Fruit fly (Drosophila melanogaster): ENCODE results near the gene CG9663.
A peak's percentile ranks its signal among the peaks of the same experiment; 100 is the strongest.

CG9663 gene

dm6 chr2L:3345763-3346482 lies 43.0 kb upstream of the CG9663 start:
- no peak for TF ChIP-seq jim (GFP tag; optimal IDR thresholded peaks at IDR 0.05)
- peak; percentile 75 for TF ChIP-seq Rel (GFP tag; optimal IDR thresholded peaks at IDR 0.05)
- peak; percentile 41 for TF ChIP-seq Rel (tag; optimal IDR thresholded peaks at IDR 0.05)
- TF ChIP-seq Mio (GFP tag; optimal IDR thresholded peaks at IDR 0.05) = peak; percentile 34
- no peak for TF ChIP-seq usp (GFP tag; optimal IDR thresholded peaks at IDR 0.05)
- no peak for TF ChIP-seq N (GFP tag; optimal IDR thresholded peaks at IDR 0.05)
- TF ChIP-seq Vsx2 (GFP tag; optimal IDR thresholded peaks at IDR 0.05; ENCODE audit: partially characterized antibody) = no peak
- peak; percentile 89 for TF ChIP-seq Hnf4 (GFP tag; optimal IDR thresholded peaks at IDR 0.05)
- peak; percentile 93 for TF ChIP-seq fru (GFP tag; optimal IDR thresholded peaks at IDR 0.05)
- peak; percentile 85 for TF ChIP-seq CG32264 (GFP tag; optimal IDR thresholded peaks at IDR 0.05)
- no peak for TF ChIP-seq Dfd (GFP tag; optimal IDR thresholded peaks at IDR 0.05)
- TF ChIP-seq GATAd (GFP tag; optimal IDR thresholded peaks at IDR 0.05) = no peak
- TF ChIP-seq sage (GFP tag; optimal IDR thresholded peaks at IDR 0.05) = peak; percentile 89
- peak; percentile 89 for TF ChIP-seq Jra (GFP tag; optimal IDR thresholded peaks at IDR 0.05)
- no peak for TF ChIP-seq lola (GFP tag; optimal IDR thresholded peaks at IDR 0.05)
- TF ChIP-seq HLH106 (tag; optimal IDR thresholded peaks at IDR 0.05) = peak; percentile 81
- TF ChIP-seq pan (optimal IDR thresholded peaks at IDR 0.05) = no peak
- TF ChIP-seq Abd-B (GFP tag; optimal IDR thresholded peaks at IDR 0.05) = no peak
- TF ChIP-seq Sp1 (GFP tag; optimal IDR thresholded peaks at IDR 0.05) = peak; percentile 75
- peak; percentile 98 for TF ChIP-seq psq (GFP tag; optimal IDR thresholded peaks at IDR 0.05)
- peak; percentile 95 for TF ChIP-seq h (GFP tag; optimal IDR thresholded peaks at IDR 0.05)
- TF ChIP-seq rgr (GFP tag; optimal IDR thresholded peaks at IDR 0.05) = peak; percentile 91
- TF ChIP-seq Hr83 (GFP tag; optimal IDR thresholded peaks at IDR 0.05; ENCODE audit: poor library complexity, severe bottlenecking) = no peak
- peak; percentile 51 to 91 for TF ChIP-seq foxo (GFP tag; optimal IDR thresholded peaks at IDR 0.05)
- no peak for TF ChIP-seq CG9705 (GFP tag; optimal IDR thresholded peaks at IDR 0.05)
- TF ChIP-seq Dif (GFP tag; optimal IDR thresholded peaks at IDR 0.05; ENCODE audit: partially characterized antibody) = no peak
- TF ChIP-seq CrebA (GFP tag; optimal IDR thresholded peaks at IDR 0.05; ENCODE audit: borderline replicate concordance) = peak; percentile 78
- TF ChIP-seq tai (GFP tag; optimal IDR thresholded peaks at IDR 0.05) = peak; percentile 79
- TF ChIP-seq br (GFP tag; optimal IDR thresholded peaks at IDR 0.05) = peak; percentile 88
- TF ChIP-seq ey (GFP tag; optimal IDR thresholded peaks at IDR 0.05) = peak; percentile 95
- no peak for TF ChIP-seq Hr78 (GFP tag; optimal IDR thresholded peaks at IDR 0.05)
- TF ChIP-seq Myc (optimal IDR thresholded peaks at IDR 0.05) = no peak
- TF ChIP-seq sv (GFP tag; optimal IDR thresholded peaks at IDR 0.05) = no peak
- peak; percentile 96 for TF ChIP-seq woc (GFP tag; optimal IDR thresholded peaks at IDR 0.05)
- peak; percentile 88 for TF ChIP-seq OdsH (GFP tag; optimal IDR thresholded peaks at IDR 0.05)
- TF ChIP-seq dl (GFP tag; optimal IDR thresholded peaks at IDR 0.05; ENCODE audit: insufficient read depth in 1 of 2, partially characterized antibody in 2 of 2) = no peak
- peak; percentile 68 for TF ChIP-seq dmrt93B (GFP tag; optimal IDR thresholded peaks at IDR 0.05)
- peak; percentile 21 for TF ChIP-seq dsf (GFP tag; optimal IDR thresholded peaks at IDR 0.05; ENCODE audit: borderline replicate concordance)
- peak; percentile 85 for TF ChIP-seq brk (GFP tag; optimal IDR thresholded peaks at IDR 0.05)

DNA sequence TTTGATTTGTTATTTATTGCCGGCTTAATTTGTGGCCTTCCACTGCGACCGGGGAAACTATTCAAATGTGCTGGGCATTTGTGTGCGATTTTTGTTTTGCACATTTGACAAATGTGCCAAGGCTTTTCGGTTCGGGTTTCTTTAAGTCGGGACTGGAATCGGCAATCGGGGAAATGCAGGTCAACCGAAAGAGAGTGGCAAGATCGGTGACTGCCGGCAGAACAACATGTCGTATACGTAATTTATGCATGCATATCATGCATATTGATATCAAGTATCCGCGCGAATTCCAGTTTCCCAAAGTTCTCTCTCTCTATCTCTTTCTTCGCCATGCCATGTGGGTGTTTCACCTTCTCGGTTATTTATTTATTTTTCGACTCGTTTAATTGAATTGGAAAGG lies 39.4 kb upstream of the CG9663 start:
- TF ChIP-seq OdsH (GFP tag; optimal IDR thresholded peaks at IDR 0.05) (no peak), CrebA (GFP tag; optimal IDR thresholded peaks at IDR 0.05; ENCODE audit: borderline replicate concordance) (no peak), tai (GFP tag; optimal IDR thresholded peaks at IDR 0.05) (no peak), Sp1 (GFP tag; optimal IDR thresholded peaks at IDR 0.05) (no peak), brk (GFP tag; optimal IDR thresholded peaks at IDR 0.05) (no peak), HLH106 (tag; optimal IDR thresholded peaks at IDR 0.05) (no peak), ey (GFP tag; optimal IDR thresholded peaks at IDR 0.05) (no peak), dsf (GFP tag; optimal IDR thresholded peaks at IDR 0.05; ENCODE audit: borderline replicate concordance) (no peak)
